Worm (Caenorhabditis elegans) whole organism, late embryonic: ENCODE data around the gene taap-1.

Experiments
- C08G9.2 ChIP-seq: sonication (generic microtip); optimal IDR thresholded peaks from 2 replicates; lab custom pipeline; 2016; ENCODE audit warnings: mild to moderate bottlenecking, missing genetic modification characterization, moderate library complexity, missing compliant biosample characterization
- F13H6.1 ChIP-seq: sonication (generic microtip); optimal IDR thresholded peaks from 2 replicates; lab custom pipeline; 2016; ENCODE audit warnings: missing genetic modification characterization, missing compliant biosample characterization
- K02D7.2 ChIP-seq: sonication (generic microtip); optimal IDR thresholded peaks from 2 replicates; lab custom pipeline; 2017; ENCODE audit warnings: mild to moderate bottlenecking, missing genetic modification characterization, missing compliant biosample characterization
- K09A11.1 ChIP-seq: sonication (generic microtip); optimal IDR thresholded peaks from 2 replicates; lab custom pipeline; 2017; ENCODE audit warnings: antibody characterized with exemption, mild to moderate bottlenecking, missing genetic modification characterization, missing compliant biosample characterization; ENCODE audit not compliant: insufficient read depth
- Y22D7AL.16 ChIP-seq: sonication (generic microtip); optimal IDR thresholded peaks from 2 replicates; lab custom pipeline; 2016; ENCODE audit warnings: missing genetic modification characterization, missing compliant biosample characterization
- ceh-18 ChIP-seq: sonication (generic microtip); optimal IDR thresholded peaks from 2 replicates; lab custom pipeline; 2016; ENCODE audit warnings: missing genetic modification characterization, missing compliant biosample characterization
- ceh-2 ChIP-seq: sonication (generic microtip); optimal IDR thresholded peaks from 2 replicates; lab custom pipeline; 2016; ENCODE audit warnings: missing genotype, missing genetic modification characterization, missing compliant biosample characterization
- ceh-24 ChIP-seq: sonication (generic microtip); optimal IDR thresholded peaks from 2 replicates; lab custom pipeline; 2016; ENCODE audit warnings: mild to moderate bottlenecking, missing genetic modification characterization, missing compliant biosample characterization
- ceh-30 ChIP-seq: fragments of 150-350 bp; optimal IDR thresholded peaks from 2 replicates; lab custom pipeline; 2014; ENCODE audit warnings: missing biosample characterization, missing genetic modification characterization
- ceh-48 ChIP-seq: sonication (generic microtip); optimal IDR thresholded peaks from 2 replicates; lab custom pipeline; 2016; ENCODE audit warnings: missing genetic modification characterization, inconsistent platforms, missing compliant biosample characterization
- elt-2 ChIP-seq: sonication (generic microtip); optimal IDR thresholded peaks from 2 replicates; lab custom pipeline; 2016; ENCODE audit warnings: missing genetic modification reagents, missing genetic modification characterization, missing compliant biosample characterization
- ets-4 ChIP-seq: sonication (generic microtip); optimal IDR thresholded peaks from 2 replicates; lab custom pipeline; 2016; ENCODE audit warnings: missing genetic modification characterization, missing compliant biosample characterization
- eyg-1 ChIP-seq: sonication (generic microtip); optimal IDR thresholded peaks from 2 replicates; lab custom pipeline; 2016; ENCODE audit warnings: missing genotype, missing genetic modification characterization, missing compliant biosample characterization
- fax-1 ChIP-seq: sonication (generic microtip); optimal IDR thresholded peaks from 2 replicates; lab custom pipeline; 2016; ENCODE audit warnings: missing genotype, missing genetic modification characterization, missing compliant biosample characterization
- hlh-30 ChIP-seq: sonication (generic microtip); optimal IDR thresholded peaks from 2 replicates; lab custom pipeline; 2017; ENCODE audit warnings: antibody characterized with exemption, missing genetic modification characterization, missing compliant biosample characterization; ENCODE audit not compliant: insufficient read depth
- hlh-6 ChIP-seq: sonication (generic microtip); optimal IDR thresholded peaks from 2 replicates; lab custom pipeline; 2016; ENCODE audit warnings: missing genotype, missing genetic modification characterization, missing compliant biosample characterization
- hlh-8 ChIP-seq: sonication (generic microtip); optimal IDR thresholded peaks from 2 replicates; lab custom pipeline; 2016; ENCODE audit warnings: missing genotype, missing genetic modification characterization, missing compliant biosample characterization
- madf-2 ChIP-seq: sonication (generic microtip); optimal IDR thresholded peaks from 2 replicates; lab custom pipeline; 2017; ENCODE audit warnings: missing genetic modification characterization, missing compliant biosample characterization
- nhr-11 ChIP-seq: fragments of 150-350 bp; optimal IDR thresholded peaks from 2 replicates; lab custom pipeline; 2014; ENCODE audit warnings: missing biosample characterization, missing genetic modification characterization
- npax-4 ChIP-seq: sonication (generic microtip); optimal IDR thresholded peaks from 2 replicates; lab custom pipeline; 2016; ENCODE audit warnings: missing genetic modification characterization, missing compliant biosample characterization
- pros-1 ChIP-seq: fragments of 150-350 bp; optimal IDR thresholded peaks from 2 replicates; lab custom pipeline; 2014; ENCODE audit warnings: missing biosample characterization, missing genetic modification reagents, missing genetic modification characterization
- sdc-2 ChIP-seq: sonication (generic microtip); optimal IDR thresholded peaks from 2 replicates; lab custom pipeline; 2016; ENCODE audit warnings: missing genotype, missing genetic modification characterization, missing compliant biosample characterization
- sox-4 ChIP-seq: sonication (generic microtip); optimal IDR thresholded peaks from 2 replicates; lab custom pipeline; 2017; ENCODE audit warnings: mild to moderate bottlenecking, missing genetic modification characterization, inconsistent platforms, missing compliant biosample characterization
- unc-3 ChIP-seq, 2 experiments: fragments of 200-800 bp in 1 of 2; sonication (Bioruptor generic) in 1 of 2; sonication (generic microtip) in 1 of 2; conservative IDR thresholded peaks in 1 of 2; optimal IDR thresholded peaks in 1 of 2; 2 replicates each; pipeline versions ENCODE4 v1.3.6 to Lab custom; 2016 to 2022; ENCODE audit warnings: missing compliant biosample characterization in 2 of 2, missing genetic modification characterization in 2 of 2, missing genetic modification reagents in 1 of 2
- unc-42 ChIP-seq: sonication (generic microtip); optimal IDR thresholded peaks from 2 replicates; lab custom pipeline; 2016; ENCODE audit warnings: missing genotype, missing genetic modification characterization, missing compliant biosample characterization
- unc-55 ChIP-seq: sonication (generic microtip); optimal IDR thresholded peaks from 2 replicates; lab custom pipeline; 2017; ENCODE audit warnings: missing biosample characterization, missing genetic modification reagents, missing genetic modification characterization

Gene taap-1

DNA sequence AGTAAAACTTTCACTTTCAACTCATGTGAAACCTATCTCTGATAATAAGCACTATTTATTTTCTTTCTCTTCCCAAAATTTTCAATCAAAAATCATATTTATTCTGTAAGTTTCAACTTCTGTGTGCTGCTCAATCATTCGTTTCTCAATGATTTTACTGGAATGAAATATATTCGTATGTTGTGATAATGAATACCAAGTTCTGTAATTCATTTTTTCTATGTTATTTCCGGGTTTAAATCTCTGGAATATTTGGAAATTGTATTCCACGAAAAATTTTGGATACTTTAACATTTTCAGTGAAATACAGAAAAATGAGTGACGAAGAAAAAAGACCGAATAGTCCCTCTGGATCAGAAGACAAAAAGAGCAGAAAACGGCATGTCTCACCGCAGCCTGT is 15.9 kb downstream of the taap-1 start, which contains the start of gene M05D6.2:
M05D6.2 (plus strand) TSS at position 301 of the 400 bp plus-strand sequence.
- TF ChIP-seq sdc-2 (tag; lab: Kevin White, UChicago) (no peak), K09A11.1 (tag; lab: Kevin White, UChicago) (no peak), pros-1 (tag; lab: Kevin White, UChicago) (no peak), ets-4 (tag; lab: Kevin White, UChicago) (no peak), hlh-8 (no peak), K02D7.2 (tag; lab: Kevin White, UChicago) (no peak), hlh-6 (tag; lab: Kevin White, UChicago) (no peak), madf-2 (tag; lab: Kevin White, UChicago) (no peak)

DNA sequence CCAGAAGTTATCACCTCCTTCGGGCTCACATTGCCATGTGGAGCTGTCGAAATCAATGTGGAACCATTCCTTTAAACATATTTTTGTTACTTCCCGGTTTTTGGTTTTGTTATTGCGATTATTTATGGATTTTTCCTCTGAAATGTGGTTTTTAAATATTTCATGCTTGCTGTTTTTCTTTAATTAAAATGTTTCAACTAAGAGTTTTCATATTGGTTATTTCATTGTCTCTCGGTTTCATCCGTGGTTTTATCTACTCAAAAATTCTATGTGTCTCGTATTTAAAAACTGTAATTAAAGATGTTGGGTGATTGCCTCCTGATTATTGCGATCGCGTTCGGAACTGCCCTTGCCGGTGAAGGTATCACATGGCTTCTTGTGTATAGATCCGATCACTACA is 16.8 kb downstream of the taap-1 start, which contains the start of gene F22B5.10:
F22B5.10 (plus strand) TSS at position 301 of the 400 bp plus-strand sequence.
- TF ChIP-seq eyg-1 (tag; lab: Kevin White, UChicago) (no peak), hlh-30 (tag; lab: Kevin White, UChicago) (no peak), C08G9.2 (no peak), pros-1 (tag; lab: Kevin White, UChicago) (no peak)

DNA sequence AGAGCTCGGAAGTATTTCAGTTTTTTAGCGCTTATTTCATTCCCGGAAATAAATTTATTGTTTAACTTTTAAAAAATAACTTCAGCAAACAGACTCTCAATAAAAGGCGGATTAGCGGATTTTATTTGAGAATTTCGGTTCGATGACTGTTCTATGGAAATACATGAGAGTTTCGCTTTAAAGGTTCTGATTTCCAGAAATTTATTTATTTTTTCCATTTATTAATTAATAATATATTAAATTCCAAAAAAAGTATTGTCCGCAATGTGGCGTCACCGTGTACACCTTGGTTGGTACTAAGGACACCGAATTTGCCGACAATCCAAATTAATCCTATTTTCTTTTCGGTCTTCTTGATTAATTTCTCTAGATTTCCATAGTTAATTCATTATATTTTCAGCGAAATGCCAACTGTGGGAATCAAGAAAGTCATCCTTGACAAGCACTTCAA is 19.2 kb downstream of the taap-1 start, which contains the start of gene fars-3:
fars-3 (plus strand) TSS at position 401 of the 451 bp plus-strand sequence.
- TF ChIP-seq unc-42 (tag; lab: Kevin White, UChicago), result peak; percentile 24
- no peak for TF ChIP-seq elt-2 (tag; lab: Kevin White, UChicago)

DNA sequence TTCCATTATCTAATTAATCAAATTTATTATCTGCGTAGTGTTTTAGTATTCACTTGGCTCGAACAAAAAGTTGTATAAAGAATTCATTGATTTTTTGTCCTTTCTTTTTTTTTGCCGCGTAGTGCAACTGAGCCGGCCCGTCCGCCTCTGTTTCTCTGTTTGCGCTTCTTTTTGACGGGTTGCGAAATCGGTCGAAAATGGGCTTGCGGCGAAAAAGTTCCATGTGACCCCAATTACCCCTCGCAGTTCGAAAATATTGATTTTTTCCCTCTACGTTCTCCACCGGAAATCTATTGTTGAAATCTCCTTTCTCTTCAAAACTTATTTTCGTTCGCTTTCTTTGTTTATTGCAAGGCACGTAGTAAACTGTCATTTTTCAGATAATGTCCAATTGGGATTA is 26.2 kb downstream of the taap-1 start, which contains the start of gene zyg-9:
zyg-9 (plus strand) TSS at position 381 of the 400 bp plus-strand sequence.
- TF ChIP-seq F13H6.1 (tag; lab: Kevin White, UChicago), result no peak
- TF ChIP-seq hlh-30 (tag; lab: Kevin White, UChicago), result peak; percentile 16
- TF ChIP-seq ceh-48 (tag; lab: Kevin White, UChicago), result peak; percentile 43
- no peak for TF ChIP-seq unc-3 (GFP tag; conservative IDR thresholded peaks at IDR 0.05; lab: Robert Waterston, UW)
- no peak for TF ChIP-seq unc-3 (tag; optimal IDR thresholded peaks at IDR 0.05; lab: Kevin White, UChicago)

DNA sequence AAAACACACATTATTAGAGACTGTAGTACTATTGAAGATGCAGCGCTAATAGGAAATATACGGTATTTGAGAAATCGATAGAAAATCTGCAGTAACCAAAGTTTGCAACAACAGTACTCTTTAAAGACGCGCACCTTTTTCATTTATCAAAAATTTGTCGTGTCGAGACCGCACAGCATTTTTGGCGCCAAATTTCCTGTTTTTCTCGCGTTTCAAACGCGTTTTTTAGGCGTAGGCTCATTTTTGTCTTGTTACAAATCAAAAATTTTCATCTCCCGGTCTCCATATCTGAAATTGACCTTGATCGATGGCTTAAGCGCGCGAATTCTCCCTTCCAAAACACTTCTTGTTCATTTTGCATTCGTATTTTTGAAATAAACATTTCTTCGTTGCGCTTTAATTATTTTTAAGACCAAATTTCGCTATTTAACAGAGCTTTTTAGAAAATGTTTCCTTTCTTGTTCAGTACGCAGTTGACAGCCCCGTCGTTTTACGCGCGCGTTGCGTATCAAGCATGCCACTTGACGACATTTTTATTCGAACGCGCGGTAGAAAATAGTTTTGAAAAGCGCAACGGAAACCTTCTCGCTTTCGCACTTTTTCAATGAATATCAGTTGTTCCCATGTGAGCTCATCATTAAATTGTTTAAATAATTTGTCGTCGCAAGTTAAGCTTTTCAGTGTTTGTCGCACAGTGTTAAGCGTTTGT is 26.8 kb downstream of the taap-1 start:
- no peak for TF ChIP-seq ceh-30 (tag; lab: Kevin White, UChicago)
- TF ChIP-seq unc-42 (tag; lab: Kevin White, UChicago), result no peak
- TF ChIP-seq Y22D7AL.16 (tag; lab: Kevin White, UChicago), result no peak
- TF ChIP-seq fax-1, result no peak

DNA sequence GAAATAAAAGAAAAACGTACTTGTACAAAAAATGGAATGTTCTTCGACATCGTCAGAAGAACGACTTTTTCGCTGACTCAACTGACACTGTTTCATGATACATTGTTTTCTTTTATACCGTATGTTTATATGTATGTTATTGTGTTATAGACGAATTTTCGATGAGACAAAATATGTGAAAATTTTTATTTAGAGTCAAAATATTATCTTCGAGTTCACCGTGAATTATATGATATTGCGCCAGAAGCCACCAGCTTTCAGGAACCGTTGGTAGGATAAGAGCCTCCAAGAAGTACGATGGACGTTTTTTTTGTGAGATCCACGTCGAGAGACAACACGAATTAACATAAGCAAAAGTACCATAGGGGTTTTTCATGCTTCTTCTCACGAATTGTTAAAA is 27.6 kb downstream of the taap-1 start, which contains the start of gene F22B5.6:
F22B5.6 (minus strand) TSS at position 101 of the 400 bp plus-strand sequence.
- no peak for TF ChIP-seq ceh-24 (tag; lab: Kevin White, UChicago)
- TF ChIP-seq hlh-6 (tag; lab: Kevin White, UChicago), result no peak
- TF ChIP-seq, all 69 proteins: peak for 0

DNA sequence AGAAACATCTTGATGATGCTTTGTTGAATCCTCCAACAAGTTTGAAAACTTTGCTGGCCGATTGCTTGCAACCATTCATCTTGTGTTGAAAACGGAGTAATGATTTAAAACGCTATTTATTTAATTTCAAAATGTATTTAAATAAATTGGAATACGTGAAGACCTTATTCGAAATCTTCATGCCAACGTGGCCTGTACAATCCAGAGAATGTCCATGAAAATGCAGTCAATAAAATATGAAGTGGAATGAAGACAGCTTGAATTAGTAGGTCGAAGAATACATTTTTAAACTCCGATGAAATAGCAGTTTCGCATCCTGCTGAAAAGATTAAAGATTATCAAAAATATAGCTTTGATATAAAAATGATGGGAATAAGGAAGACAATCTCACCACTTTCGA is 29.2 kb downstream of the taap-1 start, which contains the start of gene F22B5.5:
F22B5.5 (minus strand) TSS at position 101 of the 400 bp plus-strand sequence.
- TF ChIP-seq ceh-30 (tag; lab: Kevin White, UChicago) (no peak), unc-55 (GFP tag; lab: Kevin White, UChicago) (no peak), ceh-2 (tag; lab: Kevin White, UChicago) (no peak), K02D7.2 (tag; lab: Kevin White, UChicago) (no peak), nhr-11 (tag; lab: Kevin White, UChicago) (no peak), sox-4 (no peak), ceh-48 (tag; lab: Kevin White, UChicago) (no peak), npax-4 (tag; lab: Kevin White, UChicago) (no peak), ceh-18 (tag; lab: Kevin White, UChicago) (no peak)
